Fruit fly (Drosophila melanogaster): ENCODE measurements around the gene Spn38F.

The Spn38F gene

dm6 chr2L:20868921-20869320, 31.1 kb upstream of the Spn38F start:
- no peak for TF ChIP-seq kay (GFP tag; ENCODE audit: borderline replicate concordance)
- TF ChIP-seq Hr96 (GFP tag; optimal IDR thresholded peaks at IDR 0.05), result no peak
- TF ChIP-seq CG11617 (GFP tag; optimal IDR thresholded peaks at IDR 0.05), result no peak
- no peak for TF ChIP-seq toe (GFP tag; optimal IDR thresholded peaks at IDR 0.05)
- TF ChIP-seq ovo (GFP tag; optimal IDR thresholded peaks at IDR 0.05), result no peak
- TF ChIP-seq Clk (GFP tag; optimal IDR thresholded peaks at IDR 0.05), result no peak
- no peak for TF ChIP-seq CG1620 (GFP tag; optimal IDR thresholded peaks at IDR 0.05)
- no peak for TF ChIP-seq bab1 (GFP tag; optimal IDR thresholded peaks at IDR 0.05)
- TF ChIP-seq CG14711 (tag; optimal IDR thresholded peaks at IDR 0.05), result no peak
- no peak for TF ChIP-seq CG5204 (GFP tag; optimal IDR thresholded peaks at IDR 0.05)
- no peak for TF ChIP-seq CG7101 (tag; optimal IDR thresholded peaks at IDR 0.05)
- no peak for TF ChIP-seq Crg-1 (GFP tag; optimal IDR thresholded peaks at IDR 0.05)
- TF ChIP-seq cic (GFP tag; optimal IDR thresholded peaks at IDR 0.05), result no peak
- no peak for TF ChIP-seq Mnt (GFP tag; optimal IDR thresholded peaks at IDR 0.05)
- no peak for TF ChIP-seq cnc (optimal IDR thresholded peaks at IDR 0.05)

dm6 chr2L:20867381-20867780, 29.6 kb upstream of the Spn38F start, which contains the start of gene CG31675:
TSS of gene CG31675 (plus strand) at chr2L:20867755.
- TF ChIP-seq bab1 (GFP tag; optimal IDR thresholded peaks at IDR 0.05) (no peak), CG12768 (GFP tag; optimal IDR thresholded peaks at IDR 0.05) (no peak), CG7101 (tag; optimal IDR thresholded peaks at IDR 0.05) (no peak), toe (GFP tag; optimal IDR thresholded peaks at IDR 0.05) (no peak)

- TF ChIP-seq Crg-1 (GFP tag; optimal IDR thresholded peaks at IDR 0.05) (peak; percentile 50), Hr96 (GFP tag; optimal IDR thresholded peaks at IDR 0.05) (peak; percentile 78), toe (GFP tag; optimal IDR thresholded peaks at IDR 0.05) (peak; percentile 73), CG11617 (GFP tag; optimal IDR thresholded peaks at IDR 0.05) (peak; percentile 77), CG1620 (GFP tag; optimal IDR thresholded peaks at IDR 0.05) (peak; percentile 66), Clk (GFP tag; optimal IDR thresholded peaks at IDR 0.05) (peak; percentile 44), kay (GFP tag; ENCODE audit: borderline replicate concordance) (peak; percentile 20), CG14711 (tag; optimal IDR thresholded peaks at IDR 0.05) (peak; percentile 75), CG7045 (GFP tag; optimal IDR thresholded peaks at IDR 0.05) (peak; percentile 73), CG33017 (tag; optimal IDR thresholded peaks at IDR 0.05) (peak; percentile 77), pad (GFP tag; optimal IDR thresholded peaks at IDR 0.05) (peak; percentile 78), cic (GFP tag; optimal IDR thresholded peaks at IDR 0.05) (peak; percentile 63), CG7101 (tag; optimal IDR thresholded peaks at IDR 0.05) (peak; percentile 81), CG5204 (GFP tag; optimal IDR thresholded peaks at IDR 0.05) (peak; percentile 82), CG12768 (GFP tag; optimal IDR thresholded peaks at IDR 0.05) (peak; percentile 88), Mnt (GFP tag; optimal IDR thresholded peaks at IDR 0.05) (peak; percentile 47), bab1 (GFP tag; optimal IDR thresholded peaks at IDR 0.05) (peak; percentile 86), ovo (GFP tag; optimal IDR thresholded peaks at IDR 0.05) (no peak), tj (GFP tag; optimal IDR thresholded peaks at IDR 0.05) (peak; percentile 89), cnc (optimal IDR thresholded peaks at IDR 0.05) (no peak)
Measured at dm6 chr2L:20864764-20865265, 27.0 kb upstream of the Spn38F start, which contains the start of gene CG9338. TSS of gene CG9338 (plus strand) at chr2L:20865215.

dm6 chr2L:20858371-20859340, 20.9 kb upstream of the Spn38F start, which contains the start of gene bero:
TSS of gene bero (plus strand) at chr2L:20858695.
- peak; percentile 53 to 70 for TF ChIP-seq cnc (optimal IDR thresholded peaks at IDR 0.05)
- peak; percentile 96 for TF ChIP-seq kay (GFP tag; ENCODE audit: borderline replicate concordance)
- TF ChIP-seq CG33017 (tag; optimal IDR thresholded peaks at IDR 0.05), result no peak

- TF ChIP-seq CG12768 (GFP tag; optimal IDR thresholded peaks at IDR 0.05), result no peak
- TF ChIP-seq CG7101 (tag; optimal IDR thresholded peaks at IDR 0.05), result no peak
- no peak for TF ChIP-seq ovo (GFP tag; optimal IDR thresholded peaks at IDR 0.05)
- no peak for TF ChIP-seq Clk (GFP tag; optimal IDR thresholded peaks at IDR 0.05)
- no peak for TF ChIP-seq CG1620 (GFP tag; optimal IDR thresholded peaks at IDR 0.05)
- no peak for TF ChIP-seq CG11617 (GFP tag; optimal IDR thresholded peaks at IDR 0.05)
- TF ChIP-seq kay (GFP tag; ENCODE audit: borderline replicate concordance), result no peak
- no peak for TF ChIP-seq Crg-1 (GFP tag; optimal IDR thresholded peaks at IDR 0.05)
- TF ChIP-seq CG14711 (tag; optimal IDR thresholded peaks at IDR 0.05), result no peak
- TF ChIP-seq Mnt (GFP tag; optimal IDR thresholded peaks at IDR 0.05), result no peak
- no peak for TF ChIP-seq pad (GFP tag; optimal IDR thresholded peaks at IDR 0.05)
- TF ChIP-seq CG33017 (tag; optimal IDR thresholded peaks at IDR 0.05), result no peak
- no peak for TF ChIP-seq CG5204 (GFP tag; optimal IDR thresholded peaks at IDR 0.05)
- TF ChIP-seq tj (GFP tag; optimal IDR thresholded peaks at IDR 0.05), result no peak
- no peak for TF ChIP-seq toe (GFP tag; optimal IDR thresholded peaks at IDR 0.05)
- TF ChIP-seq bab1 (GFP tag; optimal IDR thresholded peaks at IDR 0.05), result no peak
- no peak for TF ChIP-seq cic (GFP tag; optimal IDR thresholded peaks at IDR 0.05)
- no peak for TF ChIP-seq CG7045 (GFP tag; optimal IDR thresholded peaks at IDR 0.05)
Measured at dm6 chr2L:20857791-20858190, 20.0 kb upstream of the Spn38F start, which contains the start of gene CG14400. TSS of gene CG14400 (minus strand) at chr2L:20857891.

- no peak for TF ChIP-seq CG7045 (GFP tag; optimal IDR thresholded peaks at IDR 0.05)
- TF ChIP-seq CG11617 (GFP tag; optimal IDR thresholded peaks at IDR 0.05), result no peak
- no peak for TF ChIP-seq pad (GFP tag; optimal IDR thresholded peaks at IDR 0.05)
- TF ChIP-seq Mnt (GFP tag; optimal IDR thresholded peaks at IDR 0.05), result no peak
- no peak for TF ChIP-seq CG12768 (GFP tag; optimal IDR thresholded peaks at IDR 0.05)
- no peak for TF ChIP-seq Clk (GFP tag; optimal IDR thresholded peaks at IDR 0.05)
- TF ChIP-seq CG1620 (GFP tag; optimal IDR thresholded peaks at IDR 0.05), result no peak
- no peak for TF ChIP-seq tj (GFP tag; optimal IDR thresholded peaks at IDR 0.05)
- no peak for TF ChIP-seq CG5204 (GFP tag; optimal IDR thresholded peaks at IDR 0.05)
- no peak for TF ChIP-seq CG14711 (tag; optimal IDR thresholded peaks at IDR 0.05)
- TF ChIP-seq cic (GFP tag; optimal IDR thresholded peaks at IDR 0.05), result no peak
- TF ChIP-seq Hr96 (GFP tag; optimal IDR thresholded peaks at IDR 0.05), result no peak
- no peak for TF ChIP-seq bab1 (GFP tag; optimal IDR thresholded peaks at IDR 0.05)
- TF ChIP-seq CG33017 (tag; optimal IDR thresholded peaks at IDR 0.05), result no peak
- TF ChIP-seq Crg-1 (GFP tag; optimal IDR thresholded peaks at IDR 0.05), result no peak
- no peak for TF ChIP-seq toe (GFP tag; optimal IDR thresholded peaks at IDR 0.05)
- no peak for TF ChIP-seq ovo (GFP tag; optimal IDR thresholded peaks at IDR 0.05)
Measured at dm6 chr2L:20852092-20852628, 14.4 kb upstream of the Spn38F start, which contains the start of gene twit. TSS of gene twit (plus strand) at chr2L:20852578.
